Worm (Caenorhabditis elegans): ENCODE data around the gene ubc-20.

DNA sequence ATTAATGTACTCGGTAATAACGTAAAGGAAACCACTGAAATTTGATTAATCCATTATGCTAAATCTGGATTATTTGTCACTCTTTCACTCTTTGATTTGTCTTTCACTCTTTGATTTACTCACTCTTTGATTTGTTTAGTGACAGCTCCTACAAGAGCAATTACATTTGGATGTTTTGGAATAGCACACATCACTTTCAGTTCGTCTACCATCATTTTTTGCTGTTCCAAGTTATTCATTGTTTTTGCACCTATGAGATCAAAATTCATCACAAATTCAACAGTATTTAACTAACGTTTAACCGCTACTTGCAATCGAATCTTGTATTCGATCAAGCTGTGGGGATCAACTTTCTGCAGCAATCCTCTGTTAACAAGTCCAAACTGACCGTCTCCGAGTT lies 39.5 kb upstream of the ubc-20 start:
- TF ChIP-seq fkh-10 (GFP tag; optimal IDR thresholded peaks at IDR 0.05) (no peak), ama-1 (optimal IDR thresholded peaks at IDR 0.05) (no peak), F13H6.1 (tag; optimal IDR thresholded peaks at IDR 0.05) (no peak), hlh-30 (tag; optimal IDR thresholded peaks at IDR 0.05; ENCODE audit: insufficient read depth) (no peak), ceh-48 (tag; optimal IDR thresholded peaks at IDR 0.05) (no peak), madf-2 (tag; optimal IDR thresholded peaks at IDR 0.05) (no peak), C38D4.7 (GFP tag; optimal IDR thresholded peaks at IDR 0.05) (no peak), sdc-2 (tag; optimal IDR thresholded peaks at IDR 0.05) (no peak), unc-3 (GFP tag; conservative IDR thresholded peaks at IDR 0.05) (no peak), unc-3 (tag; optimal IDR thresholded peaks at IDR 0.05) (no peak), che-1 (tag; optimal IDR thresholded peaks at IDR 0.05) (no peak), ceh-19 (GFP tag; optimal IDR thresholded peaks at IDR 0.05) (no peak), eyg-1 (tag; optimal IDR thresholded peaks at IDR 0.05) (no peak), unc-42 (tag; optimal IDR thresholded peaks at IDR 0.05) (no peak)
